Worm (Caenorhabditis elegans) whole organism, mixed stage, embryonic: ENCODE data around the gene K01D12.8.

Experiments used
- ceh-43 ChIP-seq: fragments of 200-800 bp; sonication (Bioruptor generic); optimal IDR thresholded peaks from 2 replicates; lab custom pipeline; 2018; ENCODE audit warnings: mild to moderate bottlenecking, missing genetic modification characterization, moderate library complexity, missing compliant biosample characterization
- elt-1 ChIP-seq: sonication (generic microtip); optimal IDR thresholded peaks from 2 replicates; lab custom pipeline; 2017; ENCODE audit warnings: missing genetic modification characterization, mild to moderate bottlenecking, missing compliant biosample characterization, antibody characterized with exemption, moderate library complexity, borderline replicate concordance; ENCODE audit not compliant: insufficient read depth
- elt-3 ChIP-seq: fragments of 150-350 bp; optimal IDR thresholded peaks from 2 replicates; lab custom pipeline; 2014; ENCODE audit warnings: missing biosample characterization, missing genetic modification characterization
- hlh-1 ChIP-seq: fragments of 150-350 bp; optimal IDR thresholded peaks from 2 replicates; lab custom pipeline; 2014; ENCODE audit warnings: missing biosample characterization, missing genetic modification reagents, missing genetic modification characterization
- lin-32 ChIP-seq: fragments of 200-800 bp; sonication (Bioruptor generic); optimal IDR thresholded peaks from 2 replicates; lab custom pipeline; 2018; ENCODE audit warnings: mild to moderate bottlenecking, missing genetic modification characterization, missing compliant biosample characterization
- lsy-2 ChIP-seq: fragments of 150-350 bp; optimal IDR thresholded peaks from 2 replicates; lab custom pipeline; 2014; ENCODE audit warnings: missing biosample characterization, missing genetic modification characterization
- mab-5 ChIP-seq: fragments of 150-350 bp; optimal IDR thresholded peaks from 2 replicates; lab custom pipeline; 2014; ENCODE audit warnings: missing biosample characterization, missing genetic modification characterization
- nhr-12 ChIP-seq: fragments of 150-350 bp; optimal IDR thresholded peaks from 2 replicates; lab custom pipeline; 2014; ENCODE audit warnings: missing biosample characterization, missing genetic modification characterization
- nhr-237 ChIP-seq: fragments of 150-350 bp; optimal IDR thresholded peaks from 2 replicates; lab custom pipeline; 2014; ENCODE audit warnings: missing biosample characterization, missing genetic modification characterization
- nhr-28 ChIP-seq: fragments of 150-350 bp; optimal IDR thresholded peaks from 2 replicates; lab custom pipeline; 2014; ENCODE audit warnings: missing biosample characterization, missing genetic modification characterization
- snpc-4 ChIP-seq: fragments of 150-350 bp; optimal IDR thresholded peaks from 2 replicates; lab custom pipeline; 2014; ENCODE audit warnings: missing biosample characterization, missing genetic modification characterization
- tbx-8 ChIP-seq: fragments of 200-800 bp; sonication (Bioruptor generic); optimal IDR thresholded peaks from 2 replicates; lab custom pipeline; 2018; ENCODE audit warnings: mild to moderate bottlenecking, missing genetic modification characterization, moderate library complexity, missing compliant biosample characterization
- ztf-11 ChIP-seq: fragments of 150-350 bp; optimal IDR thresholded peaks from 2 replicates; lab custom pipeline; 2014; ENCODE audit warnings: missing biosample characterization, missing genetic modification characterization

- no peak for TF ChIP-seq mab-5
- no peak for TF ChIP-seq snpc-4
- no peak for TF ChIP-seq elt-1 (tag; lab: Kevin White, UChicago)
- TF ChIP-seq elt-3 (tag; lab: Kevin White, UChicago) = no peak
- no peak for TF ChIP-seq lsy-2 (tag; lab: Kevin White, UChicago)
- no peak for TF ChIP-seq nhr-237 (tag; lab: Kevin White, UChicago)
- TF ChIP-seq hlh-1 = no peak
- TF ChIP-seq tbx-8 (GFP tag; lab: Kevin White, UChicago) = no peak
- no peak for TF ChIP-seq nhr-28 (tag; lab: Kevin White, UChicago)
- no peak for TF ChIP-seq nhr-12
- no peak for TF ChIP-seq lin-32 (GFP tag; lab: Kevin White, UChicago)
- TF ChIP-seq ceh-43 (GFP tag; lab: Kevin White, UChicago) = no peak
- no peak for TF ChIP-seq ztf-11
Measured at ce11 chrV:12415656-12416055, 13.2 kb downstream of the K01D12.8 start, which contains the start of gene cdr-2.
